Worm (Caenorhabditis elegans) whole organism, mixed stage, embryonic: ENCODE data around the gene C15F1.1.
A peak's percentile ranks its signal among the peaks of the same experiment; 100 is the strongest.
"Not testable (repeated sequence)": the region's sequence is repeated elsewhere in the genome, so short reads cannot be mapped to it uniquely, and the experiment has no call there.

Source experiments
- elt-1 ChIP-seq: sonication (generic microtip); optimal IDR thresholded peaks from 2 replicates; lab custom pipeline; 2017; ENCODE audit warnings: missing genetic modification characterization, mild to moderate bottlenecking, missing compliant biosample characterization, antibody characterized with exemption, moderate library complexity, borderline replicate concordance; ENCODE audit not compliant: insufficient read depth
- lin-13 ChIP-seq: fragments of 150-350 bp; optimal IDR thresholded peaks from 2 replicates; lab custom pipeline; 2014; ENCODE audit warnings: missing biosample characterization, missing genetic modification characterization
- lin-32 ChIP-seq: fragments of 200-800 bp; sonication (Bioruptor generic); optimal IDR thresholded peaks from 2 replicates; lab custom pipeline; 2018; ENCODE audit warnings: mild to moderate bottlenecking, missing genetic modification characterization, missing compliant biosample characterization
- nhr-12 ChIP-seq: fragments of 150-350 bp; optimal IDR thresholded peaks from 2 replicates; lab custom pipeline; 2014; ENCODE audit warnings: missing biosample characterization, missing genetic modification characterization
- nhr-28 ChIP-seq: fragments of 150-350 bp; optimal IDR thresholded peaks from 2 replicates; lab custom pipeline; 2014; ENCODE audit warnings: missing biosample characterization, missing genetic modification characterization
- nhr-76 ChIP-seq: sonication (generic microtip); optimal IDR thresholded peaks from 2 replicates; lab custom pipeline; 2017; ENCODE audit warnings: missing biosample characterization, missing genetic modification characterization

DNA sequence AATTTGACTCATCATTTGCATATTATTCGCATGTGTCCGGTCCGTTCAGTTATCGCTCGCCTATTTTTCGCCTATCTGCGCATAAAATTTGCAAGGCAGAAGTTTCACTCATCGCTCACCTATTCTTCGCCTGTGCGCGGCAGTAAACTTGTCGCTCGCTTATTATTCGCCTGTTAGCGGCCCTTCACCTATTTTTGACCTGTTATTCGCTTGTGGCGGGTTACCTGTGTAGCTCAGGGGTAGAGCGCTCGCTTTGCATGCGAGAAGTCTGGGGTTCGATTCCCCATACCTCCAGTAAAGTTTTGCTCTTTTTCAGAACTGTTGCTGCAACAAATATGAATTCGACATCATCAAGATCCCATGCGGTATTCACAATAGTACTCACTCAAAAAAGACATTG, 11.7 kb downstream of the C15F1.1 start:
- peak; percentile 71 for TF ChIP-seq lin-32 (GFP tag; lab: Kevin White, UChicago)
- not testable (repeated sequence) for TF ChIP-seq nhr-76 (tag; lab: Kevin White, UChicago); nhr-28; lin-13 (tag; lab: Kevin White, UChicago); elt-1 (tag; lab: Kevin White, UChicago); nhr-12 (tag; lab: Kevin White, UChicago)
